Worm (Caenorhabditis elegans) whole organism, mixed stage, embryonic: Measurements from ENCODE around the gene pdl-1.

Experiments used
- M03D4.4 ChIP-seq: sonication (generic microtip); optimal IDR thresholded peaks from 2 replicates; lab custom pipeline; 2017; ENCODE audit warnings: mild to moderate bottlenecking, missing genetic modification characterization, missing compliant biosample characterization
- bed-3 ChIP-seq: fragments of 200-800 bp; sonication (Bioruptor generic); optimal IDR thresholded peaks from 3 replicates; lab custom pipeline; 2018; ENCODE audit warnings: mild to moderate bottlenecking, missing genetic modification characterization, moderate library complexity, missing compliant biosample characterization
- blmp-1 ChIP-seq: fragments of 150-350 bp; optimal IDR thresholded peaks from 2 replicates; lab custom pipeline; 2014; ENCODE audit warnings: missing biosample characterization, missing genetic modification characterization
- ceh-39 ChIP-seq: fragments of 150-350 bp; optimal IDR thresholded peaks from 2 replicates; lab custom pipeline; 2014; ENCODE audit warnings: missing biosample characterization, missing genetic modification characterization
- ceh-43 ChIP-seq: fragments of 200-800 bp; sonication (Bioruptor generic); optimal IDR thresholded peaks from 2 replicates; lab custom pipeline; 2018; ENCODE audit warnings: mild to moderate bottlenecking, missing genetic modification characterization, moderate library complexity, missing compliant biosample characterization
- ceh-83 ChIP-seq: fragments of 200-800 bp; sonication (Bioruptor generic); optimal IDR thresholded peaks from 2 replicates; lab custom pipeline; 2018; ENCODE audit warnings: mild to moderate bottlenecking, missing genetic modification characterization, missing compliant biosample characterization
- ces-1 ChIP-seq: fragments of 150-350 bp; optimal IDR thresholded peaks from 2 replicates; lab custom pipeline; 2014; ENCODE audit warnings: missing biosample characterization, missing genetic modification reagents, missing genetic modification characterization
- cnd-1 ChIP-seq: fragments of 200-800 bp; sonication (Bioruptor generic); optimal IDR thresholded peaks from 2 replicates; lab custom pipeline; 2018; ENCODE audit warnings: mild to moderate bottlenecking, missing genetic modification characterization, missing compliant biosample characterization
- drap-1 ChIP-seq: fragments of 200-800 bp; sonication (Bioruptor generic); optimal IDR thresholded peaks from 3 replicates; lab custom pipeline; 2018; ENCODE audit warnings: mild to moderate bottlenecking, missing genetic modification characterization, missing compliant biosample characterization
- elt-1 ChIP-seq: sonication (generic microtip); optimal IDR thresholded peaks from 2 replicates; lab custom pipeline; 2017; ENCODE audit warnings: missing genetic modification characterization, mild to moderate bottlenecking, missing compliant biosample characterization, antibody characterized with exemption, moderate library complexity, borderline replicate concordance; ENCODE audit not compliant: insufficient read depth
- elt-3 ChIP-seq: fragments of 150-350 bp; optimal IDR thresholded peaks from 2 replicates; lab custom pipeline; 2014; ENCODE audit warnings: missing biosample characterization, missing genetic modification characterization
- flh-1 ChIP-seq: fragments of 200-800 bp; sonication (Bioruptor generic); optimal IDR thresholded peaks from 2 replicates; lab custom pipeline; 2018; ENCODE audit warnings: mild to moderate bottlenecking, missing genetic modification characterization, moderate library complexity, missing compliant biosample characterization
- ham-2 ChIP-seq: fragments of 200-800 bp; sonication (Bioruptor generic); optimal IDR thresholded peaks from 2 replicates; lab custom pipeline; 2018; ENCODE audit warnings: mild to moderate bottlenecking, missing genetic modification characterization, missing compliant biosample characterization
- hlh-1 ChIP-seq: fragments of 150-350 bp; optimal IDR thresholded peaks from 2 replicates; lab custom pipeline; 2014; ENCODE audit warnings: missing biosample characterization, missing genetic modification reagents, missing genetic modification characterization
- lin-13 ChIP-seq: fragments of 150-350 bp; optimal IDR thresholded peaks from 2 replicates; lab custom pipeline; 2014; ENCODE audit warnings: missing biosample characterization, missing genetic modification characterization
- lin-32 ChIP-seq: fragments of 200-800 bp; sonication (Bioruptor generic); optimal IDR thresholded peaks from 2 replicates; lab custom pipeline; 2018; ENCODE audit warnings: mild to moderate bottlenecking, missing genetic modification characterization, missing compliant biosample characterization
- lsy-2 ChIP-seq: fragments of 150-350 bp; optimal IDR thresholded peaks from 2 replicates; lab custom pipeline; 2014; ENCODE audit warnings: missing biosample characterization, missing genetic modification characterization
- mab-5 ChIP-seq: fragments of 150-350 bp; optimal IDR thresholded peaks from 2 replicates; lab custom pipeline; 2014; ENCODE audit warnings: missing biosample characterization, missing genetic modification characterization
- mep-1 ChIP-seq: fragments of 150-350 bp; optimal IDR thresholded peaks from 2 replicates; lab custom pipeline; 2017; ENCODE audit warnings: missing biosample characterization, missing genetic modification reagents, missing genetic modification characterization, inconsistent platforms
- mls-2 ChIP-seq: sonication (generic microtip); optimal IDR thresholded peaks from 2 replicates; lab custom pipeline; 2016; ENCODE audit warnings: mild to moderate bottlenecking, missing genetic modification characterization, moderate library complexity, missing compliant biosample characterization
- nhr-12 ChIP-seq: fragments of 150-350 bp; optimal IDR thresholded peaks from 2 replicates; lab custom pipeline; 2014; ENCODE audit warnings: missing biosample characterization, missing genetic modification characterization
- nhr-2 ChIP-seq: fragments of 150-350 bp; optimal IDR thresholded peaks from 2 replicates; lab custom pipeline; 2014; ENCODE audit warnings: missing biosample characterization, missing genetic modification characterization
- nhr-237 ChIP-seq: fragments of 150-350 bp; optimal IDR thresholded peaks from 2 replicates; lab custom pipeline; 2014; ENCODE audit warnings: missing biosample characterization, missing genetic modification characterization
- nhr-28 ChIP-seq: fragments of 150-350 bp; optimal IDR thresholded peaks from 2 replicates; lab custom pipeline; 2014; ENCODE audit warnings: missing biosample characterization, missing genetic modification characterization
- nhr-76 ChIP-seq: sonication (generic microtip); optimal IDR thresholded peaks from 2 replicates; lab custom pipeline; 2017; ENCODE audit warnings: missing biosample characterization, missing genetic modification characterization
- pha-4 ChIP-seq: fragments of 150-350 bp; optimal IDR thresholded peaks from 2 replicates; lab custom pipeline; 2018; ENCODE audit warnings: missing biosample characterization, missing genetic modification reagents, missing genetic modification characterization
- sem-2 ChIP-seq: fragments of 200-800 bp; sonication (Bioruptor generic); optimal IDR thresholded peaks from 2 replicates; lab custom pipeline; 2018; ENCODE audit warnings: mild to moderate bottlenecking, missing genetic modification characterization, missing compliant biosample characterization
- snpc-4 ChIP-seq: fragments of 150-350 bp; optimal IDR thresholded peaks from 2 replicates; lab custom pipeline; 2014; ENCODE audit warnings: missing biosample characterization, missing genetic modification characterization
- sptf-1 ChIP-seq: sonication (generic microtip); optimal IDR thresholded peaks from 2 replicates; lab custom pipeline; 2017; ENCODE audit warnings: mild to moderate bottlenecking, missing genetic modification characterization, moderate library complexity, missing compliant biosample characterization
- tbx-8 ChIP-seq: fragments of 200-800 bp; sonication (Bioruptor generic); optimal IDR thresholded peaks from 2 replicates; lab custom pipeline; 2018; ENCODE audit warnings: mild to moderate bottlenecking, missing genetic modification characterization, moderate library complexity, missing compliant biosample characterization
- unc-120 ChIP-seq: sonication (generic microtip); optimal IDR thresholded peaks from 2 replicates; lab custom pipeline; 2017; ENCODE audit warnings: missing genetic modification characterization, missing compliant biosample characterization; ENCODE audit not compliant: poor library complexity, severe bottlenecking
- unc-39 ChIP-seq: fragments of 150-350 bp; optimal IDR thresholded peaks from 2 replicates; lab custom pipeline; 2014; ENCODE audit warnings: missing biosample characterization, missing genetic modification characterization
- unc-62 ChIP-seq: fragments of 150-350 bp; optimal IDR thresholded peaks from 2 replicates; lab custom pipeline; 2014; ENCODE audit warnings: missing biosample characterization, missing genetic modification reagents, missing genetic modification characterization
- zip-8 ChIP-seq: fragments of 150-350 bp; optimal IDR thresholded peaks from 2 replicates; lab custom pipeline; 2014; ENCODE audit warnings: missing biosample characterization, missing genetic modification characterization
- ztf-11 ChIP-seq: fragments of 150-350 bp; optimal IDR thresholded peaks from 2 replicates; lab custom pipeline; 2014; ENCODE audit warnings: missing biosample characterization, missing genetic modification characterization

pdl-1 gene

DNA sequence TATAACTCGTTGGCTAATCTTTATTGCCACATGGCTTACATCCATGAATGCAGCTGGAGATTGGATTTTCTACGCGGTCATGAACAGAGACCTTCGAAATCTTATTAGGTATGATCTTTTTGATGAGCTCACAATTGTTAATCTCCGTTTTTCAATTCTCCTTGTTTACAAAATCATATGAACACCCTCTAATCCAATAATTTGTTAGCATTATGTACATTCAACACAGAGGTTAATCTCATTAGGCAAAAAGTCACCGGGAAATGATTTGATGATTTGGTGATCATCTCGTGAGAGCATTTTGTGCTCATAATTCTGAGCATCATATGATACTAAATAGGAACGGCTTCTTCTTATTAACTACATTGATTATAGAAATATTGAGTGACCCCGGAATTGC, 37.4 kb upstream of the pdl-1 start:
- TF ChIP-seq drap-1 (GFP tag; lab: Kevin White, UChicago) (no peak), lsy-2 (no peak), nhr-2 (tag; lab: Kevin White, UChicago) (no peak), snpc-4 (tag; lab: Kevin White, UChicago) (no peak), nhr-237 (no peak), unc-62 (no peak), flh-1 (no peak), elt-1 (tag; lab: Kevin White, UChicago) (no peak), M03D4.4 (tag; lab: Kevin White, UChicago) (no peak), lin-13 (tag; lab: Kevin White, UChicago) (no peak), ces-1 (no peak), ztf-11 (no peak), elt-3 (tag; lab: Kevin White, UChicago) (no peak), unc-120 (tag; lab: Kevin White, UChicago) (no peak), ceh-43 (GFP tag; lab: Kevin White, UChicago) (no peak), ham-2 (GFP tag; lab: Kevin White, UChicago) (no peak), lin-32 (GFP tag; lab: Kevin White, UChicago) (no peak), blmp-1 (tag; lab: Kevin White, UChicago) (no peak)
- TF ChIP-seq, all 35 proteins: peak for 0

DNA sequence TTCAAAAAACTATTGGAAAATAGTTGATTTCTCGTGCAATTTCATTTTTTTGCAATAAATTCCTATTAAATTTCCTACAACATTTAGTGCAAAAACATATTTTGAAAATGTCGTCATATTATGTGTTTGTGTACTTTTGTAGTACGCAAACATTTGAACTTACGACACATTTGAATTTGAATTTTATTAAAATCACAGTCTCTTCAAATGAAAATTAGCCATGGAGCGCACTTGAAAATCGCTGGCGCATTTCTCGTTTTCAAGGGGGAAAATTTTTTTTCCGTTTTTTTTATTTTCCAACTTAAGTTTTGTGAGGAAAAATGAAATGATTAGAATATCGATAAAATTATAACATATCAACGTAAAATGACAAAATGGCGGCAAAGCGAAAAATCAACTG, 36.1 kb upstream of the pdl-1 start:
- TF ChIP-seq nhr-2 (tag; lab: Kevin White, UChicago) (no peak), mab-5 (tag; lab: Kevin White, UChicago) (no peak), ceh-39 (tag; lab: Kevin White, UChicago) (no peak), bed-3 (GFP tag; lab: Kevin White, UChicago) (no peak), nhr-237 (peak; percentile 51), lsy-2 (peak; percentile 72), flh-1 (no peak), sptf-1 (tag; lab: Kevin White, UChicago) (no peak), ces-1 (peak; percentile 49), M03D4.4 (tag; lab: Kevin White, UChicago) (no peak)

DNA sequence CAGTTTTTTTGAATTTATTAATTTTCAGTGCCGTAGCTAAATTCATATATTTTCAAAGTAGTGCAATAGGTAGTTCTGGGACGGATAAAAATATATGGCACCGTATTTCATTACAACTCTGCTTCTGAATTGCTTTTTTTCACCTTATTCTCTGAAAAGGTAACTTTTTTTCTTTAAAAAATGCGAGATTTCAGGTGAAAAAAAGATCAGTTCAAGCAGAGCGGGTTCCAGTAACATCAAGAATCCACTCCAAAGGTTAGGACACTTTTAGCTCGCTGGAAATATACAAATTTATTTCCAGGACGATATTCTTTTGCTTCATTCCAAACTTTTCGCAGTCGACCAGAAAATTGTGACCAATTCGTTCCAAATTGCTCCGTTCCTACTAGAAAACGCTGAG, 35.5 kb upstream of the pdl-1 start, which contains the start of gene T07F8.1:
Gene T07F8.1, plus strand, starts transcription at position 301 of the 400 bp plus-strand sequence.
- TF ChIP-seq nhr-76 (tag; lab: Kevin White, UChicago) (no peak), ces-1 (no peak), elt-3 (tag; lab: Kevin White, UChicago) (no peak), sem-2 (GFP tag; lab: Kevin White, UChicago) (no peak), lin-32 (GFP tag; lab: Kevin White, UChicago) (no peak), pha-4 (tag; lab: Kevin White, UChicago) (no peak), sptf-1 (tag; lab: Kevin White, UChicago) (no peak), unc-39 (tag; lab: Kevin White, UChicago) (no peak), mls-2 (tag; lab: Kevin White, UChicago) (no peak)
- TF ChIP-seq, all 35 proteins: peak for 0

DNA sequence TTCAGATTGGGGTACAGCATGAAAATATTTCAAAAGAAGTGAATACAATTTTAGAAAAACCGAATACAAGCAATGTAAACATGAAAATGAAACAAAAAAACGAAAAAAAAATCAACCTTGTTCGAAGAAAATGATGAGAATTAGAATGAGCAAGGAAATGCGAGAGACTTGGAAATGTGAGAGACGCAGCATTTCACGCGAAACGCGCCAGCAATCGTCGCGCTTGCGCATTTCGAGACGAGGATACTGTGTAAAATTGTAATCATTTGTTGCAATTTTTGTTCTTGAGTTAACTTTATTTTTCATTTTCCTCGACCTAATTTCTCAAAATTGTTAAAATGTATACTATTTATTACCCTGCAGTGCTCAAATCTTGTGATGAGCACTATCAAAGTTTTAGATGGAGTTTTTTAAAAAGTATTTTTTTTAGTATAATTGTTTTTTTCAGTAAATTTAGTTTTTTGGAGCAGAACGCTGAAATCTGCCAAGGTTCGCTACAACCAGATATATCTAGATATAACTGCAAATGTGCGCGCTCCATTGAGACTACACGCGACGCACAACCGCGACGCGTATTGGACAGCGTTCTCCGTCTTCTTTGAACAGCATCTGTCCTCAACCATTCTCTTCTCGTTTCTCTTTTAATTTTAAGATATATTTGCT, 31.5 kb upstream of the pdl-1 start, which contains the start of gene fust-1:
Gene fust-1, plus strand, starts transcription at position 613 of the 663 bp plus-strand sequence.
- TF ChIP-seq sptf-1 (tag; lab: Kevin White, UChicago) (peak; percentile 87), drap-1 (GFP tag; lab: Kevin White, UChicago) (peak; percentile 75), elt-1 (tag; lab: Kevin White, UChicago) (no peak), M03D4.4 (tag; lab: Kevin White, UChicago) (peak; percentile 74), bed-3 (GFP tag; lab: Kevin White, UChicago) (peak; percentile 32), ztf-11 (peak; percentile 32), sem-2 (GFP tag; lab: Kevin White, UChicago) (peak; percentile 52), nhr-237 (peak; percentile 92), flh-1 (no peak), nhr-2 (tag; lab: Kevin White, UChicago) (peak; percentile 66), nhr-12 (tag; lab: Kevin White, UChicago) (peak; percentile 36), mls-2 (tag; lab: Kevin White, UChicago) (peak; percentile 82), nhr-76 (tag; lab: Kevin White, UChicago) (no peak), hlh-1 (tag; lab: Kevin White, UChicago) (peak; percentile 43), blmp-1 (tag; lab: Kevin White, UChicago) (peak; percentile 32), ces-1 (peak; percentile 74), pha-4 (tag; lab: Kevin White, UChicago) (peak; percentile 97), mep-1 (tag; lab: Kevin White, UChicago) (peak; percentile 98), mab-5 (tag; lab: Kevin White, UChicago) (no peak), ham-2 (GFP tag; lab: Kevin White, UChicago) (no peak), nhr-28 (tag; lab: Kevin White, UChicago) (no peak), ceh-39 (tag; lab: Kevin White, UChicago) (peak; percentile 48), zip-8 (tag; lab: Kevin White, UChicago) (no peak), unc-120 (tag; lab: Kevin White, UChicago) (peak; percentile 37), unc-62 (peak; percentile 14), cnd-1 (tag; lab: Kevin White, UChicago) (peak; percentile 71), ceh-43 (GFP tag; lab: Kevin White, UChicago) (peak; percentile 68), lin-13 (tag; lab: Kevin White, UChicago) (peak; percentile 94), tbx-8 (GFP tag; lab: Kevin White, UChicago) (peak; percentile 19), elt-3 (tag; lab: Kevin White, UChicago) (peak; percentile 31), snpc-4 (tag; lab: Kevin White, UChicago) (no peak), lsy-2 (peak; percentile 93), ceh-83 (GFP tag; lab: Kevin White, UChicago) (peak; percentile 42), lin-32 (GFP tag; lab: Kevin White, UChicago) (peak; percentile 20), unc-39 (tag; lab: Kevin White, UChicago) (no peak)
